Fruit fly (Drosophila melanogaster) Kc167 (cell line): ENCODE measurements around the gene CG6749.

Experiments used
- Myc ChIP-seq: fragments of >200 bp; optimal IDR thresholded peaks from 2 replicates; lab custom pipeline; 2017; ENCODE audit warnings: missing external identifiers
- Sin3A ChIP-seq: fragments of >200 bp; optimal IDR thresholded peaks from 2 replicates; lab custom pipeline; 2018; ENCODE audit warnings: missing external identifiers
- h ChIP-seq: fragments of >200 bp; optimal IDR thresholded peaks from 3 replicates; lab custom pipeline; 2018; ENCODE audit warnings: missing external identifiers
- insv ChIP-seq: fragments of >200 bp; optimal IDR thresholded peaks from 3 replicates; lab custom pipeline; 2018; ENCODE audit warnings: missing external identifiers
- psq ChIP-seq: fragments of >200 bp; optimal IDR thresholded peaks from 2 replicates; lab custom pipeline; 2017; ENCODE audit warnings: missing external identifiers
- ttk ChIP-seq: sonication (Bioruptor generic); optimal IDR thresholded peaks from 2 replicates; lab custom pipeline; 2017; ENCODE audit warnings: missing external identifiers

- no peak for TF ChIP-seq Sin3A (lab: Kevin White, UChicago)
- TF ChIP-seq Myc (lab: Kevin White, UChicago): no peak
- TF ChIP-seq psq (lab: Kevin White, UChicago): no peak
- TF ChIP-seq ttk (lab: Kevin White, UChicago): no peak
- no peak for TF ChIP-seq insv
- TF ChIP-seq h (lab: Kevin White, UChicago): no peak
Measured at dm6 chr3L:9691476-9691826, 42.2 kb downstream of the CG6749 start.
